Worm (Caenorhabditis elegans): ENCODE data around the gene knl-1.

ce11 chrIII:8244052-8244451, 6.4 kb upstream of the knl-1 start, which contains the start of the genes pbs-6 and cids-1:
- no peak for TF ChIP-seq mdl-1 (tag; optimal IDR thresholded peaks at IDR 0.05)
- no peak for TF ChIP-seq R02D3.7 (tag; optimal IDR thresholded peaks at IDR 0.05)
- TF ChIP-seq nhr-10 (tag; optimal IDR thresholded peaks at IDR 0.05), result no peak
- no peak for TF ChIP-seq mab-5 (tag; optimal IDR thresholded peaks at IDR 0.05)
- TF ChIP-seq unc-62 (GFP tag; optimal IDR thresholded peaks at IDR 0.05), result no peak
- no peak for TF ChIP-seq fos-1 (tag; optimal IDR thresholded peaks at IDR 0.05)
- no peak for TF ChIP-seq Y55F3AM.14 (GFP tag; optimal IDR thresholded peaks at IDR 0.05)
- TF ChIP-seq nhr-23 (tag; optimal IDR thresholded peaks at IDR 0.05), result no peak
- TF ChIP-seq elt-1 (tag; optimal IDR thresholded peaks at IDR 0.05), result no peak
- TF ChIP-seq nhr-237 (tag; optimal IDR thresholded peaks at IDR 0.05), result no peak

Data from whole organism, L2 larva.